Worm (Caenorhabditis elegans) whole organism, early embryonic: ENCODE results near the gene T19D12.5.

ENCODE experiments used
- B0310.2 ChIP-seq: sonication (generic microtip); optimal IDR thresholded peaks from 2 replicates; lab custom pipeline; 2016; ENCODE audit warnings: mild to moderate bottlenecking, missing genetic modification characterization, missing compliant biosample characterization
- F13C5.2 ChIP-seq: sonication (generic microtip); optimal IDR thresholded peaks from 2 replicates; lab custom pipeline; 2017; ENCODE audit warnings: mild to moderate bottlenecking, missing genetic modification characterization, inconsistent platforms, missing compliant biosample characterization
- aly-1 ChIP-seq: sonication (generic microtip); optimal IDR thresholded peaks from 2 replicates; lab custom pipeline; 2016; ENCODE audit warnings: missing genetic modification characterization, missing compliant biosample characterization
- ama-1 ChIP-seq: fragments of 150-350 bp; optimal IDR thresholded peaks from 2 replicates; lab custom pipeline; 2014
- ceh-13 ChIP-seq: fragments of 200-800 bp; sonication (Bioruptor generic); optimal IDR thresholded peaks from 2 replicates; lab custom pipeline; 2018; ENCODE audit warnings: mild to moderate bottlenecking, missing genetic modification characterization, missing compliant biosample characterization
- ceh-36 ChIP-seq: sonication (generic microtip); optimal IDR thresholded peaks from 2 replicates; lab custom pipeline; 2016; ENCODE audit warnings: missing genetic modification characterization, inconsistent platforms, missing compliant biosample characterization
- ets-7 ChIP-seq: sonication (generic microtip); optimal IDR thresholded peaks from 2 replicates; lab custom pipeline; 2016; ENCODE audit warnings: missing genotype, missing genetic modification characterization, missing compliant biosample characterization
- flt-1 ChIP-seq: fragments of 200-800 bp; sonication (Bioruptor generic); IDR thresholded peaks from 2 replicates; pipeline ENCODE4 v1.3.6; 2022; ENCODE audit warnings: missing genetic modification characterization, missing compliant biosample characterization
- hmbx-1 ChIP-seq: sonication (generic microtip); optimal IDR thresholded peaks from 2 replicates; lab custom pipeline; 2016; ENCODE audit warnings: mild to moderate bottlenecking, missing genetic modification characterization, missing compliant biosample characterization
- hmg-4 ChIP-seq: fragments of 200-800 bp; sonication (Bioruptor generic); optimal IDR thresholded peaks from 2 replicates; lab custom pipeline; 2018; ENCODE audit warnings: mild to moderate bottlenecking, missing genetic modification characterization, missing compliant biosample characterization
- hnd-1 ChIP-seq: sonication (generic microtip); optimal IDR thresholded peaks from 2 replicates; lab custom pipeline; 2016; ENCODE audit warnings: missing genetic modification characterization, missing compliant biosample characterization
- pes-1 ChIP-seq: fragments of 200-800 bp; sonication (Bioruptor generic); IDR thresholded peaks from 2 replicates; pipeline ENCODE4 v1.3.6; 2022; ENCODE audit warnings: missing genetic modification reagents, missing genetic modification characterization, missing compliant biosample characterization
- scrt-1 ChIP-seq: fragments of 200-800 bp; sonication (Bioruptor generic); IDR thresholded peaks from 2 replicates; pipeline ENCODE4 v1.3.6; 2022; ENCODE audit warnings: missing genetic modification characterization, missing compliant biosample characterization
- sea-1 ChIP-seq: fragments of 200-800 bp; sonication (Bioruptor generic); conservative IDR thresholded peaks from 2 replicates; pipeline ENCODE4 v1.3.6; 2022; ENCODE audit warnings: missing genetic modification characterization, missing compliant biosample characterization
- tbx-11 ChIP-seq: fragments of 200-800 bp; sonication (Bioruptor generic); IDR thresholded peaks from 2 replicates; pipeline ENCODE4 v1.3.6; 2022; ENCODE audit warnings: missing genetic modification characterization, missing compliant biosample characterization
- tbx-37 ChIP-seq: fragments of 200-800 bp; sonication (Bioruptor generic); conservative IDR thresholded peaks from 2 replicates; pipeline ENCODE4 v1.3.6; 2022; ENCODE audit warnings: missing genetic modification reagents, missing genetic modification characterization, missing compliant biosample characterization
- tra-4 ChIP-seq: sonication (generic microtip); optimal IDR thresholded peaks from 2 replicates; lab custom pipeline; 2017; ENCODE audit warnings: missing genetic modification characterization, missing compliant biosample characterization

T19D12.5 gene

ce11 chrII:6654284-6654683, 18.2 kb upstream of the T19D12.5 start, which contains the start of gene T19D12.9:
TSS of gene T19D12.9 (minus strand) at chrII:6654384.
- TF ChIP-seq ama-1 = no peak
- no peak for TF ChIP-seq ceh-13 (GFP tag; lab: Kevin White, UChicago)
- TF ChIP-seq flt-1 (GFP tag; lab: Robert Waterston, UW) = no peak
- TF ChIP-seq pes-1 (GFP tag; lab: Robert Waterston, UW) = no peak
- no peak for TF ChIP-seq hnd-1
- no peak for TF ChIP-seq tbx-37 (GFP tag; lab: Robert Waterston, UW)
- TF ChIP-seq F13C5.2 (tag; lab: Kevin White, UChicago) = no peak
- no peak for TF ChIP-seq sea-1 (GFP tag; lab: Robert Waterston, UW)
- no peak for TF ChIP-seq B0310.2 (tag; lab: Kevin White, UChicago)
- no peak for TF ChIP-seq ceh-36 (tag; lab: Kevin White, UChicago)
- no peak for TF ChIP-seq hmbx-1 (tag; lab: Kevin White, UChicago)
- TF ChIP-seq tra-4 (tag; lab: Kevin White, UChicago) = no peak
- no peak for TF ChIP-seq scrt-1
- no peak for TF ChIP-seq ets-7 (tag; lab: Kevin White, UChicago)
- TF ChIP-seq aly-1 = no peak
- no peak for TF ChIP-seq tbx-11
- no peak for TF ChIP-seq hmg-4 (GFP tag; lab: Kevin White, UChicago)

ce11 chrII:6651719-6652118, 15.7 kb upstream of the T19D12.5 start, which contains the start of gene sra-26:
TSS of gene sra-26 (minus strand) at chrII:6651819.
- no peak for TF ChIP-seq ets-7 (tag; lab: Kevin White, UChicago)

ce11 chrII:6649026-6649425, 13.0 kb upstream of the T19D12.5 start, which contains the start of gene oig-8:
TSS of gene oig-8 (minus strand) at chrII:6649126.
- TF ChIP-seq hmg-4 (GFP tag; lab: Kevin White, UChicago) (no peak), pes-1 (GFP tag; lab: Robert Waterston, UW) (no peak), scrt-1 (no peak), hmbx-1 (tag; lab: Kevin White, UChicago) (no peak), flt-1 (GFP tag; lab: Robert Waterston, UW) (no peak), ets-7 (tag; lab: Kevin White, UChicago) (no peak), F13C5.2 (tag; lab: Kevin White, UChicago) (no peak), B0310.2 (tag; lab: Kevin White, UChicago) (no peak), tbx-37 (GFP tag; lab: Robert Waterston, UW) (no peak), sea-1 (GFP tag; lab: Robert Waterston, UW) (no peak), aly-1 (no peak), hnd-1 (no peak), ceh-36 (tag; lab: Kevin White, UChicago) (no peak), ceh-13 (GFP tag; lab: Kevin White, UChicago) (no peak), tra-4 (tag; lab: Kevin White, UChicago) (no peak), tbx-11 (no peak), ama-1 (no peak)

ce11 chrII:6646903-6647302, 10.9 kb upstream of the T19D12.5 start:
- TF ChIP-seq hmbx-1 (tag; lab: Kevin White, UChicago) = no peak

- TF ChIP-seq ets-7 (tag; lab: Kevin White, UChicago) = no peak
- no peak for TF ChIP-seq ama-1
- no peak for TF ChIP-seq aly-1
- TF ChIP-seq tra-4 (tag; lab: Kevin White, UChicago) = no peak
- no peak for TF ChIP-seq F13C5.2 (tag; lab: Kevin White, UChicago)
- no peak for TF ChIP-seq ceh-36 (tag; lab: Kevin White, UChicago)
- no peak for TF ChIP-seq ceh-13 (GFP tag; lab: Kevin White, UChicago)
- TF ChIP-seq tbx-11 = no peak
- no peak for TF ChIP-seq hmg-4 (GFP tag; lab: Kevin White, UChicago)
- TF ChIP-seq flt-1 (GFP tag; lab: Robert Waterston, UW) = no peak
- TF ChIP-seq scrt-1 = no peak
- no peak for TF ChIP-seq hmbx-1 (tag; lab: Kevin White, UChicago)
- TF ChIP-seq tbx-37 (GFP tag; lab: Robert Waterston, UW) = no peak
- no peak for TF ChIP-seq pes-1 (GFP tag; lab: Robert Waterston, UW)
- no peak for TF ChIP-seq sea-1 (GFP tag; lab: Robert Waterston, UW)
- no peak for TF ChIP-seq B0310.2 (tag; lab: Kevin White, UChicago)
- no peak for TF ChIP-seq hnd-1
Observed at ce11 chrII:6642651-6643167, 6.7 kb upstream of the T19D12.5 start, which contains the start of gene T19D12.6. TSS of gene T19D12.6 (minus strand) at chrII:6643117.

- no peak for TF ChIP-seq F13C5.2 (tag; lab: Kevin White, UChicago)
Observed at ce11 chrII:6642180-6642579, 6.1 kb upstream of the T19D12.5 start.

ce11 chrII:6637854-6638253, 1.8 kb upstream of the T19D12.5 start:
- TF ChIP-seq flt-1 (GFP tag; lab: Robert Waterston, UW) (no peak), ama-1 (no peak), sea-1 (GFP tag; lab: Robert Waterston, UW) (no peak), tbx-11 (no peak), pes-1 (GFP tag; lab: Robert Waterston, UW) (no peak), F13C5.2 (tag; lab: Kevin White, UChicago) (no peak), tra-4 (tag; lab: Kevin White, UChicago) (no peak), aly-1 (no peak), scrt-1 (no peak), ets-7 (tag; lab: Kevin White, UChicago) (no peak), hnd-1 (no peak)

- TF ChIP-seq tra-4 (tag; lab: Kevin White, UChicago) (no peak), pes-1 (GFP tag; lab: Robert Waterston, UW) (no peak), aly-1 (no peak), ceh-13 (GFP tag; lab: Kevin White, UChicago) (no peak), flt-1 (GFP tag; lab: Robert Waterston, UW) (no peak), B0310.2 (tag; lab: Kevin White, UChicago) (no peak), scrt-1 (no peak), ceh-36 (tag; lab: Kevin White, UChicago) (no peak), hnd-1 (no peak), tbx-11 (no peak), tbx-37 (GFP tag; lab: Robert Waterston, UW) (no peak), F13C5.2 (tag; lab: Kevin White, UChicago) (no peak)
Observed at ce11 chrII:6631995-6632394, 4.0 kb downstream of the T19D12.5 start.
